Worm (Caenorhabditis elegans) whole organism, young adult: ENCODE measurements around the gene clec-195.

ENCODE experiments used
- F52B5.7 ChIP-seq: sonication (generic microtip); optimal IDR thresholded peaks from 2 replicates; lab custom pipeline; 2016; ENCODE audit warnings: mild to moderate bottlenecking, missing genetic modification characterization, missing compliant biosample characterization
- ZK185.1 ChIP-seq: sonication (generic microtip); optimal IDR thresholded peaks from 2 replicates; lab custom pipeline; 2016; ENCODE audit warnings: mild to moderate bottlenecking, missing genetic modification characterization, missing compliant biosample characterization; ENCODE audit not compliant: poor library complexity, severe bottlenecking
- aptf-2 ChIP-seq: fragments of 200-800 bp; sonication (Bioruptor generic); conservative IDR thresholded peaks from 2 replicates; pipeline ENCODE4 v1.3.6; 2022; ENCODE audit warnings: missing genetic modification reagents, missing genetic modification characterization, missing compliant biosample characterization
- bed-1 ChIP-seq: fragments of 200-800 bp; sonication (Bioruptor generic); IDR thresholded peaks from 2 replicates; pipeline ENCODE4 v1.3.6; 2022; ENCODE audit warnings: missing genetic modification reagents, missing genetic modification characterization, missing compliant biosample characterization
- ceh-40 ChIP-seq: fragments of 200-800 bp; sonication (Bioruptor generic); IDR thresholded peaks from 2 replicates; pipeline ENCODE4 v1.3.6; 2022; ENCODE audit warnings: missing genetic modification characterization, missing compliant biosample characterization
- dpff-1 ChIP-seq: sonication (generic microtip); optimal IDR thresholded peaks from 2 replicates; lab custom pipeline; 2017; ENCODE audit warnings: mild to moderate bottlenecking, missing genetic modification characterization, missing compliant biosample characterization
- repo-1 ChIP-seq: sonication (generic microtip); optimal IDR thresholded peaks from 2 replicates; lab custom pipeline; 2017; ENCODE audit warnings: mild to moderate bottlenecking, missing genetic modification characterization, missing compliant biosample characterization
- sea-2 ChIP-seq: fragments of 200-800 bp; sonication (Bioruptor generic); IDR thresholded peaks from 2 replicates; pipeline ENCODE4 v1.3.6; 2022; ENCODE audit warnings: missing genetic modification characterization, missing compliant biosample characterization
- tbp1 ChIP-seq: fragments of 200-800 bp; sonication (Bioruptor generic); optimal IDR thresholded peaks from 2 replicates; lab custom pipeline; 2018; ENCODE audit warnings: mild to moderate bottlenecking, missing genetic modification characterization, missing compliant biosample characterization
- tlf-1 ChIP-seq: fragments of 200-800 bp; sonication (Bioruptor generic); optimal IDR thresholded peaks from 2 replicates; lab custom pipeline; 2018; ENCODE audit warnings: mild to moderate bottlenecking, missing genetic modification characterization, missing compliant biosample characterization
- ztf-3 ChIP-seq: fragments of 200-800 bp; sonication (Bioruptor generic); optimal IDR thresholded peaks from 2 replicates; lab custom pipeline; 2018; ENCODE audit warnings: mild to moderate bottlenecking, missing genetic modification characterization, missing compliant biosample characterization

The clec-195 gene

DNA sequence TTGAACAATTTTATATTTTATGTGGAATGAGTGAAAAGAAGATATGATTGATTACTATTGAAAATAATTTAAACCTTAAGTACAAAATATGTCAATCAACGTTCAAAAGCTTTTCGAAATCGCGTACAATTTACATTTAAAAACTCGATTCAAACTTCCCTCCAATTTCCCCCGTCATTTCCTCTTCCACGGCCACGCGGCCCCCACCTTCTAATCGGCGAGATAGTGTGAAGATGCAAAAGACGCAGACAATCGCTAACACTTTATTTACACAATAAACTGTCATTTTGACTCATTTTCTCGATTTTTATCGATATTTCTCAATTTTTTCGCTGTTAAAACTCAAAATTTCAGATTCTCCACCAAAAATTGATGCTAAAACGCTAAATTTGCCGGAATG lies 50.2 kb downstream of the clec-195 start, which contains the start of gene rom-4 (continued):
- TF ChIP-seq dpff-1 (tag; lab: Kevin White, UChicago): no peak
- peak; percentile 69 for TF ChIP-seq tbp1 (GFP tag; lab: Kevin White, UChicago)
- no peak for TF ChIP-seq F52B5.7
- no peak for TF ChIP-seq ztf-3 (GFP tag; lab: Kevin White, UChicago)
- peak; percentile 84 for TF ChIP-seq ZK185.1
- no peak for TF ChIP-seq repo-1 (tag; lab: Kevin White, UChicago)
- no peak for TF ChIP-seq aptf-2 (GFP tag; lab: Robert Waterston, UW)
- no peak for TF ChIP-seq sea-2 (GFP tag; lab: Robert Waterston, UW)
- TF ChIP-seq ceh-40 (GFP tag; lab: Robert Waterston, UW): no peak
- no peak for TF ChIP-seq tlf-1 (GFP tag; lab: Kevin White, UChicago)
- TF ChIP-seq bed-1 (GFP tag; lab: Robert Waterston, UW): no peak
